Fruit fly (Drosophila melanogaster): ENCODE measurements around the gene CG45012.

Gene CG45012

dm6 chr2L:11806022-11806700 is 28.2 kb upstream of the CG45012 start:
- TF ChIP-seq Ets96B (tag; optimal IDR thresholded peaks at IDR 0.05), result no peak
- TF ChIP-seq eg (GFP tag; IDR thresholded peaks at IDR 0.05), result no peak
- TF ChIP-seq CG16779 (tag; optimal IDR thresholded peaks at IDR 0.05), result no peak
- no peak for TF ChIP-seq CG3919 (GFP tag; optimal IDR thresholded peaks at IDR 0.05)
- TF ChIP-seq Hr38 (GFP tag; optimal IDR thresholded peaks at IDR 0.05), result no peak
- TF ChIP-seq Blimp-1 (GFP tag; optimal IDR thresholded peaks at IDR 0.05), result no peak
- TF ChIP-seq Sox102F (GFP tag; optimal IDR thresholded peaks at IDR 0.05), result no peak
- TF ChIP-seq CG6163 (GFP tag; IDR thresholded peaks at IDR 0.05), result no peak
- no peak for TF ChIP-seq acj6 (GFP tag; optimal IDR thresholded peaks at IDR 0.05)
- TF ChIP-seq CG6808 (GFP tag; optimal IDR thresholded peaks at IDR 0.05), result no peak
- TF ChIP-seq net (GFP tag; optimal IDR thresholded peaks at IDR 0.05), result no peak
- peak; percentile 11 for TF ChIP-seq esn (GFP tag; optimal IDR thresholded peaks at IDR 0.05)
- peak; percentile 48 for TF ChIP-seq Eip78C (GFP tag)
- no peak for TF ChIP-seq OdsH (GFP tag; optimal IDR thresholded peaks at IDR 0.05)
- no peak for TF ChIP-seq CG3032 (tag; optimal IDR thresholded peaks at IDR 0.05)
- no peak for TF ChIP-seq Met (GFP tag; optimal IDR thresholded peaks at IDR 0.05)
- TF ChIP-seq achi (GFP tag; optimal IDR thresholded peaks at IDR 0.05), result no peak
- no peak for TF ChIP-seq CG11762 (GFP tag; optimal IDR thresholded peaks at IDR 0.05; ENCODE audit: insufficient read depth)
- TF ChIP-seq Lpt (GFP tag; optimal IDR thresholded peaks at IDR 0.05), result peak; percentile 1
- no peak for TF ChIP-seq CG8632 (GFP tag; optimal IDR thresholded peaks at IDR 0.05)
- peak; percentile 42 for TF ChIP-seq CG11902 (GFP tag; optimal IDR thresholded peaks at IDR 0.05)
- TF ChIP-seq dac (GFP tag; optimal IDR thresholded peaks at IDR 0.05), result no peak
- no peak for TF ChIP-seq CG8119 (GFP tag; IDR thresholded peaks at IDR 0.05)
- peak; percentile 41 for TF ChIP-seq vri (GFP tag; optimal IDR thresholded peaks at IDR 0.05)
- TF ChIP-seq fd85E (GFP tag; optimal IDR thresholded peaks at IDR 0.05), result no peak
- TF ChIP-seq pdm3 (GFP tag; optimal IDR thresholded peaks at IDR 0.05), result no peak
- no peak for TF ChIP-seq CG4318 (GFP tag; optimal IDR thresholded peaks at IDR 0.05)
- TF ChIP-seq CG1621 (tag; optimal IDR thresholded peaks at IDR 0.05), result no peak
- TF ChIP-seq fkh (GFP tag; optimal IDR thresholded peaks at IDR 0.05), result peak; percentile 27
- no peak for TF ChIP-seq CG11294 (GFP tag; IDR thresholded peaks at IDR 0.05)
- TF ChIP-seq Sox14 (GFP tag; optimal IDR thresholded peaks at IDR 0.05), result no peak
- no peak for TF ChIP-seq CG15336 (GFP tag; IDR thresholded peaks at IDR 0.05)
- no peak for TF ChIP-seq ss (GFP tag; optimal IDR thresholded peaks at IDR 0.05)
- TF ChIP-seq CG6276 (GFP tag; optimal IDR thresholded peaks at IDR 0.05), result no peak
- TF ChIP-seq CG10631 (GFP tag; optimal IDR thresholded peaks at IDR 0.05), result no peak
- TF ChIP-seq fd59A (GFP tag; optimal IDR thresholded peaks at IDR 0.05), result no peak
- TF ChIP-seq topi (GFP tag; optimal IDR thresholded peaks at IDR 0.05), result no peak
- TF ChIP-seq CG32006 (GFP tag; optimal IDR thresholded peaks at IDR 0.05), result no peak
- no peak for TF ChIP-seq salr (GFP tag; optimal IDR thresholded peaks at IDR 0.05)
- TF ChIP-seq Hr39 (GFP tag; optimal IDR thresholded peaks at IDR 0.05), result no peak
- TF ChIP-seq CG9139 (GFP tag; optimal IDR thresholded peaks at IDR 0.05), result no peak
- TF ChIP-seq Hr4 (GFP tag; optimal IDR thresholded peaks at IDR 0.05), result no peak
